Worm (Caenorhabditis elegans) whole organism, L4 larva: ENCODE results near the gene nhx-9.
A peak's percentile ranks its signal among the peaks of the same experiment; 100 is the strongest.

ENCODE experiments used
- D1046.2 ChIP-seq: fragments of 200-800 bp; sonication (Bioruptor generic); IDR thresholded peaks from 2 replicates; pipeline ENCODE4 v1.3.6; 2022; ENCODE audit warnings: missing genetic modification characterization, missing compliant biosample characterization
- F10B5.3 ChIP-seq: sonication (generic microtip); optimal IDR thresholded peaks from 2 replicates; lab custom pipeline; 2016; ENCODE audit warnings: mild to moderate bottlenecking, missing genetic modification characterization, missing compliant biosample characterization
- F26F4.8 ChIP-seq: fragments of 200-800 bp; sonication (Bioruptor generic); conservative IDR thresholded peaks from 2 replicates; pipeline ENCODE4 v1.3.6; 2022; ENCODE audit warnings: missing genetic modification characterization, missing compliant biosample characterization
- F37D6.2 ChIP-seq: sonication (generic microtip); optimal IDR thresholded peaks from 2 replicates; lab custom pipeline; 2016; ENCODE audit warnings: mild to moderate bottlenecking, missing genetic modification characterization, missing compliant biosample characterization
- aha-1 ChIP-seq: fragments of 150-350 bp; peaks from one replicate; lab custom pipeline; 2014; ENCODE audit warnings: missing biosample characterization, missing genetic modification characterization
- ceh-28 ChIP-seq: fragments of 150-350 bp; optimal IDR thresholded peaks from 2 replicates; lab custom pipeline; 2014; ENCODE audit warnings: missing biosample characterization, missing genetic modification reagents, missing genetic modification characterization
- daf-16 ChIP-seq, 3 experiments: sonication (generic microtip); optimal IDR thresholded peaks; 2 replicates each; lab custom pipeline; 2016 to 2017; ENCODE audit warnings: missing genetic modification characterization in 3 of 3, missing genetic modification reagents in 3 of 3, mild to moderate bottlenecking in 2 of 3, missing compliant biosample characterization in 2 of 3, missing biosample characterization in 1 of 3, moderate library complexity in 1 of 3
- daf-8 ChIP-seq: fragments of 200-800 bp; sonication (Bioruptor generic); IDR thresholded peaks from 2 replicates; pipeline ENCODE4 v1.3.6; 2022; ENCODE audit warnings: missing genetic modification characterization, missing compliant biosample characterization
- dmd-9 ChIP-seq: fragments of 200-800 bp; sonication (Bioruptor generic); IDR thresholded peaks from 2 replicates; pipeline ENCODE4 v1.3.6; 2022; ENCODE audit warnings: missing genetic modification reagents, missing genetic modification characterization, missing compliant biosample characterization
- dve-1 ChIP-seq: sonication (generic microtip); optimal IDR thresholded peaks from 2 replicates; lab custom pipeline; 2017; ENCODE audit warnings: antibody characterized with exemption, mild to moderate bottlenecking, missing genetic modification characterization, missing compliant biosample characterization; ENCODE audit not compliant: insufficient read depth
- egl-27 ChIP-seq: sonication (generic microtip); optimal IDR thresholded peaks from 3 replicates; lab custom pipeline; 2017; ENCODE audit warnings: missing biosample characterization, missing genetic modification reagents, missing genetic modification characterization
- egl-43 ChIP-seq: fragments of 200-800 bp; sonication (Bioruptor generic); IDR thresholded peaks from 2 replicates; pipeline ENCODE4 v1.3.6; 2022; ENCODE audit warnings: missing genetic modification reagents, missing genetic modification characterization, missing compliant biosample characterization
- gei-8 ChIP-seq: fragments of 200-800 bp; sonication (Bioruptor generic); optimal IDR thresholded peaks from 2 replicates; lab custom pipeline; 2018; ENCODE audit warnings: mild to moderate bottlenecking, missing genetic modification characterization, missing compliant biosample characterization
- hlh-11 ChIP-seq: fragments of 200-800 bp; sonication (Bioruptor generic); optimal IDR thresholded peaks from 2 replicates; lab custom pipeline; 2018; ENCODE audit warnings: mild to moderate bottlenecking, missing genetic modification characterization, missing compliant biosample characterization
- hlh-30 ChIP-seq: sonication (generic microtip); optimal IDR thresholded peaks from 2 replicates; lab custom pipeline; 2017; ENCODE audit warnings: antibody characterized with exemption, mild to moderate bottlenecking, missing genetic modification characterization, missing compliant biosample characterization; ENCODE audit not compliant: insufficient read depth
- lin-39 ChIP-seq: fragments of 150-350 bp; optimal IDR thresholded peaks from 2 replicates; lab custom pipeline; 2014; ENCODE audit warnings: missing biosample characterization, missing genetic modification reagents, missing genetic modification characterization
- lir-3 ChIP-seq: sonication (generic microtip); optimal IDR thresholded peaks from 2 replicates; lab custom pipeline; 2016; ENCODE audit warnings: mild to moderate bottlenecking, missing genetic modification characterization, missing compliant biosample characterization
- madf-9 ChIP-seq: fragments of 200-800 bp; sonication (Bioruptor generic); conservative IDR thresholded peaks from 2 replicates; pipeline ENCODE4 v1.3.6; 2022; ENCODE audit warnings: missing genetic modification reagents, missing genetic modification characterization, missing compliant biosample characterization
- mep-1 ChIP-seq: fragments of 150-350 bp; sonication (generic microtip); optimal IDR thresholded peaks from 3 replicates; lab custom pipeline; 2014; ENCODE audit warnings: missing biosample characterization, missing genetic modification characterization
- mes-2 ChIP-seq: sonication (generic microtip); optimal IDR thresholded peaks from 2 replicates; lab custom pipeline; 2016; ENCODE audit warnings: missing genotype, mild to moderate bottlenecking, missing genetic modification characterization, missing compliant biosample characterization; ENCODE audit not compliant: poor library complexity, severe bottlenecking
- mxl-2 ChIP-seq: fragments of 200-800 bp; sonication (Bioruptor generic); conservative IDR thresholded peaks from 2 replicates; pipeline ENCODE4 v1.3.6; 2022; ENCODE audit warnings: missing genetic modification reagents, missing genetic modification characterization, missing compliant biosample characterization
- nhr-10 ChIP-seq: fragments of 150-350 bp; optimal IDR thresholded peaks from 2 replicates; lab custom pipeline; 2014; ENCODE audit warnings: missing biosample characterization, missing genetic modification characterization
- nhr-102 ChIP-seq: sonication (generic microtip); optimal IDR thresholded peaks from 2 replicates; lab custom pipeline; 2016; ENCODE audit warnings: mild to moderate bottlenecking, missing genetic modification characterization, moderate library complexity, missing compliant biosample characterization
- nhr-11 ChIP-seq: fragments of 150-350 bp; optimal IDR thresholded peaks from 2 replicates; lab custom pipeline; 2014; ENCODE audit warnings: missing biosample characterization, missing genetic modification characterization
- nhr-237 ChIP-seq: sonication (generic microtip); optimal IDR thresholded peaks from 2 replicates; lab custom pipeline; 2017; ENCODE audit warnings: missing biosample characterization, missing genetic modification characterization
- nhr-28 ChIP-seq: fragments of 150-350 bp; optimal IDR thresholded peaks from 2 replicates; lab custom pipeline; 2014; ENCODE audit warnings: missing biosample characterization, missing genetic modification characterization
- nhr-48 ChIP-seq: sonication (generic microtip); optimal IDR thresholded peaks from 2 replicates; lab custom pipeline; 2016; ENCODE audit warnings: mild to moderate bottlenecking, missing genetic modification characterization, missing compliant biosample characterization
- nhr-6 ChIP-seq: fragments of 150-350 bp; optimal IDR thresholded peaks from 2 replicates; lab custom pipeline; 2014; ENCODE audit warnings: missing biosample characterization, missing genetic modification characterization
- rbr-2 ChIP-seq: sonication (generic microtip); optimal IDR thresholded peaks from 2 replicates; lab custom pipeline; 2016; ENCODE audit warnings: missing genotype, missing genetic modification characterization, missing compliant biosample characterization
- snpc-1.2 ChIP-seq: fragments of 200-800 bp; sonication (Bioruptor generic); IDR thresholded peaks from 2 replicates; pipeline ENCODE4 v1.3.6; 2022; ENCODE audit warnings: missing genetic modification reagents, missing genetic modification characterization, missing compliant biosample characterization
- spr-1 ChIP-seq: sonication (generic microtip); optimal IDR thresholded peaks from 2 replicates; lab custom pipeline; 2016; ENCODE audit warnings: mild to moderate bottlenecking, missing genetic modification characterization, missing compliant biosample characterization
- spr-3 ChIP-seq: fragments of 200-800 bp; sonication (Bioruptor generic); optimal IDR thresholded peaks from 2 replicates; lab custom pipeline; 2018; ENCODE audit warnings: mild to moderate bottlenecking, missing genetic modification characterization, missing compliant biosample characterization
- tag-97 ChIP-seq: fragments of 200-800 bp; sonication (Bioruptor generic); IDR thresholded peaks from 2 replicates; pipeline ENCODE4 v1.3.6; 2022; ENCODE audit warnings: missing genetic modification characterization, missing compliant biosample characterization
- tra-1 ChIP-seq: fragments of 200-800 bp; sonication (Bioruptor generic); IDR thresholded peaks from 2 replicates; pipeline ENCODE4 v1.3.6; 2022; ENCODE audit warnings: missing genetic modification reagents, missing genetic modification characterization, missing compliant biosample characterization
- unc-39 ChIP-seq: sonication (generic microtip); optimal IDR thresholded peaks from 2 replicates; lab custom pipeline; 2017; ENCODE audit warnings: missing biosample characterization, missing genetic modification characterization
- vab-7 ChIP-seq: fragments of 200-800 bp; sonication (Bioruptor generic); IDR thresholded peaks from 2 replicates; pipeline ENCODE4 v1.3.6; 2022; ENCODE audit warnings: missing genetic modification reagents, missing genetic modification characterization, missing compliant biosample characterization
- zag-1 ChIP-seq: fragments of 150-350 bp; optimal IDR thresholded peaks from 2 replicates; lab custom pipeline; 2014; ENCODE audit warnings: missing biosample characterization, missing genetic modification characterization
- zfp-3 ChIP-seq: fragments of 200-800 bp; sonication (Bioruptor generic); conservative IDR thresholded peaks from 2 replicates; pipeline ENCODE4 v1.3.6; 2022; ENCODE audit warnings: missing genetic modification reagents, missing genetic modification characterization, missing compliant biosample characterization
- ztf-11 ChIP-seq: fragments of 150-350 bp; optimal IDR thresholded peaks from 2 replicates; lab custom pipeline; 2014; ENCODE audit warnings: missing biosample characterization, missing genetic modification characterization
- ztf-7 ChIP-seq: fragments of 150-350 bp; optimal IDR thresholded peaks from 2 replicates; lab custom pipeline; 2014; ENCODE audit warnings: missing biosample characterization, missing genetic modification characterization

nhx-9 gene

DNA sequence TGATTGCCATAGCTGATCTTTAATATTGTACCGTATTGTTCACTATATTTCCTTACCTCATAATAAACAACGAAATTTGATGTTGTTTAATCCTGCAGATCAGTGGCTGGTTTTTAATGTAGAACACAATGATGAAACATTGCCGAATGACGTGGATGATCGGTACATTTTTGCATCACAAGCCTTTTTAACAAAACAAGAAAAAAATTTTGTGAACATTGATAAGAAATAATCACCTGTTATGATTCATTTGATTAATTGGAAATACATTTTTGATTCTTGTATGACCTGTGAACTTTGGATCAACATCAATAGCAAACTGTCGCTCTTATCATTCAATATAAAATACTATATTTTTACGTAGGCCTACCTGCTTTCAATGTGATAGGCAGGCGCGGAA, 27.8 kb upstream of the nhx-9 start:
- no peak for TF ChIP-seq F37D6.2 (tag; lab: Kevin White, UChicago)
- TF ChIP-seq nhr-102 (tag; lab: Kevin White, UChicago), result no peak
- TF ChIP-seq zag-1 (tag; lab: Kevin White, UChicago), result no peak
- TF ChIP-seq zfp-3, result no peak
- peak; percentile 33 for TF ChIP-seq hlh-30
- TF ChIP-seq mep-1 (tag; lab: Kevin White, UChicago), result peak; percentile 34
- TF ChIP-seq rbr-2, result no peak
- peak; percentile 55 for TF ChIP-seq aha-1 (tag; lab: Kevin White, UChicago)
- TF ChIP-seq nhr-48 (tag; lab: Kevin White, UChicago), result peak; percentile 10
- TF ChIP-seq egl-43, result no peak
- no peak for TF ChIP-seq lir-3 (tag; lab: Kevin White, UChicago)
- no peak for TF ChIP-seq unc-39 (tag; lab: Kevin White, UChicago)
- TF ChIP-seq vab-7 (GFP tag; lab: Robert Waterston, UW), result no peak
- no peak for TF ChIP-seq nhr-11
- TF ChIP-seq dve-1, result peak; percentile 27
- TF ChIP-seq dmd-9, result no peak
- TF ChIP-seq mes-2 (tag; lab: Kevin White, UChicago), result no peak
- no peak for TF ChIP-seq snpc-1.2
- TF ChIP-seq spr-3 (GFP tag; lab: Kevin White, UChicago), result no peak
- TF ChIP-seq nhr-237 (tag; lab: Kevin White, UChicago), result no peak
- no peak for TF ChIP-seq spr-1 (tag; lab: Kevin White, UChicago)
- TF ChIP-seq madf-9, result no peak
- no peak for TF ChIP-seq tra-1 (GFP tag; lab: Robert Waterston, UW)
- no peak for TF ChIP-seq F10B5.3 (tag; lab: Kevin White, UChicago)
- TF ChIP-seq nhr-10 (tag; lab: Kevin White, UChicago), result no peak
- TF ChIP-seq F26F4.8 (GFP tag; lab: Robert Waterston, UW), result no peak
- no peak for TF ChIP-seq ztf-11
- peak; percentile 8 for TF ChIP-seq nhr-28 (tag; lab: Kevin White, UChicago)
- no peak for TF ChIP-seq D1046.2 (GFP tag; lab: Robert Waterston, UW)
- TF ChIP-seq gei-8 (GFP tag; lab: Kevin White, UChicago), result no peak
- TF ChIP-seq daf-16 (GFP tag; optimal IDR thresholded peaks at IDR 0.05; lab: Kevin White, UChicago), result no peak
- no peak for TF ChIP-seq daf-16 (tag; optimal IDR thresholded peaks at IDR 0.05; lab: Kevin White, UChicago)
- no peak for TF ChIP-seq daf-8 (GFP tag; lab: Robert Waterston, UW)
- TF ChIP-seq hlh-11 (tag; lab: Kevin White, UChicago), result peak; percentile 24
- TF ChIP-seq ceh-28 (tag; lab: Kevin White, UChicago), result no peak

DNA sequence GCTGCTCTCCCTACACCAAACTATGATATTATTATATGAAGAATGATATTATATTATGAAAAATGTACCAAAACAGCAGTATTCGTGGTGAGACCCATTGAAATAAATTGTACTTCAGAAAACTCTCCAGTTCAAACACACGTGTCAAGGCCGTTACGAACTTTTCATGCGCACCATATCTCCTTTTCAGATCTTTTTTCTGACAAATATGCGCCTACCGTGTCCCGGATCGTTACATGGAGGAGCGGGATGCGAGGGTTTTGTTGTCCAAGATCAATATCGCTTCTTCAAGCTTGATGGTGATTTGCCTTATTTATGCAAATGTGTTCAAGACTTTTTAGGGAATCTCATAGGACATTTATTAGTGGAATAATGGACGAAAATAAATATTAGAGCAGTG, 27.0 kb upstream of the nhx-9 start:
- TF ChIP-seq snpc-1.2, result no peak
- no peak for TF ChIP-seq dmd-9
- peak; percentile 24 for TF ChIP-seq aha-1 (tag; lab: Kevin White, UChicago)

DNA sequence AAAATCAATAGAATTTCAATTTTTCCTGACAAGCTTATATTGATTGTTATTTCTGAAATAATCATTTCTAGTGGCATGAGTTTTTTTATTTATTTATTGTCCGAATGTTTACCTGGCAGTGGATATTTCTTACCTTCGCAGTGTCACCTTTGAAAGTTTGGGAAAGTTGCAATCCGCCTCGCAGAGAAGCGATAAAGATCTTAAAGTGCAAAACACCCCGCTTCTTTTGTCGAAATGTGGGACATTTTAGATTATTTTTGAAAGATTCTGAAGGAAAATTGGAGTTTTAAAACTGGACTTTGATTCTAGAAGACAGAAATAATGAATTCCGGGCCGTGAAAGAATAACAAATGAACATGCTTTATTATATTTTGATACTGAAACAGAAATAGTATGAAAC, 21.9 kb upstream of the nhx-9 start:
- no peak for TF ChIP-seq dmd-9
- no peak for TF ChIP-seq mxl-2 (GFP tag; lab: Robert Waterston, UW)
- TF ChIP-seq lin-39 (tag; lab: Kevin White, UChicago), result no peak
- no peak for TF ChIP-seq nhr-102 (tag; lab: Kevin White, UChicago)
- TF ChIP-seq mep-1 (tag; lab: Kevin White, UChicago), result no peak
- TF ChIP-seq ztf-7, result no peak
- no peak for TF ChIP-seq aha-1 (tag; lab: Kevin White, UChicago)
- no peak for TF ChIP-seq egl-27
- TF ChIP-seq zag-1 (tag; lab: Kevin White, UChicago), result no peak
- TF ChIP-seq tag-97, result no peak
- TF ChIP-seq nhr-6 (tag; lab: Kevin White, UChicago), result no peak
- TF ChIP-seq nhr-237 (tag; lab: Kevin White, UChicago), result no peak
